Worm (Caenorhabditis elegans): ENCODE measurements around the gene Y54G11A.4.
"Not testable (repeated sequence)": the region's sequence is repeated elsewhere in the genome, so short reads cannot be mapped to it uniquely, and the experiment has no call there.

Y54G11A.4 gene

ce11 chrII:14319227-14319626, 26.6 kb downstream of the Y54G11A.4 start:
- TF ChIP-seq elt-2 (tag; optimal IDR thresholded peaks at IDR 0.05) (no peak), tlp-1 (tag; optimal IDR thresholded peaks at IDR 0.05) (no peak), alr-1 (tag; optimal IDR thresholded peaks at IDR 0.05; ENCODE audit: borderline replicate concordance) (no peak), ceh-8 (GFP tag; optimal IDR thresholded peaks at IDR 0.05) (peak; percentile 48), ceh-82 (tag; optimal IDR thresholded peaks at IDR 0.05) (no peak)

- TF ChIP-seq pqm-1 (tag; optimal IDR thresholded peaks at IDR 0.05) = no peak
- no peak for TF ChIP-seq aha-1 (tag; optimal IDR thresholded peaks at IDR 0.05)
- TF ChIP-seq jun-1 (tag; optimal IDR thresholded peaks at IDR 0.05) = no peak
- TF ChIP-seq egl-27 (tag; optimal IDR thresholded peaks at IDR 0.05) = no peak
- TF ChIP-seq unc-62 (GFP tag; optimal IDR thresholded peaks at IDR 0.05) = no peak
- no peak for TF ChIP-seq nhr-76 (tag; optimal IDR thresholded peaks at IDR 0.05)
- no peak for TF ChIP-seq sox-4 (tag; optimal IDR thresholded peaks at IDR 0.05)
- no peak for TF ChIP-seq fkh-8 (tag; optimal IDR thresholded peaks at IDR 0.05)
- peak; percentile 16 for TF ChIP-seq F16B12.6 (tag; optimal IDR thresholded peaks at IDR 0.05)
- no peak for TF ChIP-seq grh-1 (GFP tag; IDR thresholded peaks at IDR 0.05)
- no peak for TF ChIP-seq fos-1 (tag; optimal IDR thresholded peaks at IDR 0.05)
- TF ChIP-seq ceh-90 (tag; optimal IDR thresholded peaks at IDR 0.05) = no peak
- TF ChIP-seq nhr-85 (tag) = no peak
- no peak for TF ChIP-seq sup-37 (GFP tag; optimal IDR thresholded peaks at IDR 0.05)
- no peak for TF ChIP-seq hpl-2 (GFP tag; optimal IDR thresholded peaks at IDR 0.05)
- TF ChIP-seq unc-130 (tag; optimal IDR thresholded peaks at IDR 0.05) = no peak
- no peak for TF ChIP-seq nhr-28 (tag; optimal IDR thresholded peaks at IDR 0.05)
- peak in 1 of 3 experiments; percentile 22 for TF ChIP-seq dpl-1 (GFP tag; optimal IDR thresholded peaks at IDR 0.05)
- TF ChIP-seq efl-1 (optimal IDR thresholded peaks at IDR 0.05) = peak in 1 of 2 experiments; percentile 18
- TF ChIP-seq efl-1 (GFP tag; optimal IDR thresholded peaks at IDR 0.05 in 1 of 2) = peak in 1 of 2 experiments; percentile 18
- no peak for TF ChIP-seq dsc-1 (tag; optimal IDR thresholded peaks at IDR 0.05)
- no peak for TF ChIP-seq hlh-4 (tag; optimal IDR thresholded peaks at IDR 0.05)
- no peak for TF ChIP-seq lin-35 (GFP tag; optimal IDR thresholded peaks at IDR 0.05)
- no peak for TF ChIP-seq zip-4 (GFP tag; optimal IDR thresholded peaks at IDR 0.05)
- TF ChIP-seq ceh-88 (GFP tag; IDR thresholded peaks at IDR 0.05) = no peak
- no peak for TF ChIP-seq mab-9 (GFP tag; IDR thresholded peaks at IDR 0.05)
- TF ChIP-seq alr-1 (tag; optimal IDR thresholded peaks at IDR 0.05; ENCODE audit: borderline replicate concordance) = no peak
- no peak for TF ChIP-seq unc-30 (tag; optimal IDR thresholded peaks at IDR 0.05)
- no peak for TF ChIP-seq swsn-7 (tag; optimal IDR thresholded peaks at IDR 0.05)
- no peak for TF ChIP-seq nhr-237 (tag; optimal IDR thresholded peaks at IDR 0.05)
- TF ChIP-seq ceh-8 (GFP tag; optimal IDR thresholded peaks at IDR 0.05) = peak; percentile 36
- no peak for TF ChIP-seq pax-3 (tag; optimal IDR thresholded peaks at IDR 0.05)
- TF ChIP-seq lin-15B (tag; optimal IDR thresholded peaks at IDR 0.05) = no peak
- no peak for TF ChIP-seq unc-86 (tag; optimal IDR thresholded peaks at IDR 0.05)
- TF ChIP-seq ceh-82 (tag; optimal IDR thresholded peaks at IDR 0.05) = no peak
- no peak for TF ChIP-seq ceh-63 (GFP tag; optimal IDR thresholded peaks at IDR 0.05)
Measured at ce11 chrII:14321225-14321624, 28.6 kb downstream of the Y54G11A.4 start.

ce11 chrII:14344166-14344565, 51.5 kb downstream of the Y54G11A.4 start, which contains the start of gene ddl-3:
Gene ddl-3 (minus strand): TSS chrII:14344454.
- TF ChIP-seq fos-1, snpc-4, nhr-28 (tag; optimal IDR thresholded peaks at IDR 0.05): not testable (repeated sequence)

All from whole organism, L1 larva.